Fruit fly (Drosophila melanogaster) whole organism, embryonic: Measurements from ENCODE around the gene ps.
A peak's percentile ranks its signal among the peaks of the same experiment; 100 is the strongest.

Source experiments
- B-H1 ChIP-seq: fragments of 200-800 bp; sonication (Bioruptor generic); IDR thresholded peaks from 3 replicates; pipeline ENCODE4 v1.3.6; 2022; ENCODE audit warnings: missing biosample characterization, missing genetic modification characterization
- CG11247 ChIP-seq: fragments of 200-800 bp; sonication (Bioruptor generic); IDR thresholded peaks from 2 replicates; pipeline ENCODE4 v1.3.6; 2022; ENCODE audit warnings: missing biosample characterization, missing genetic modification characterization
- CG12744 ChIP-seq: fragments of 200-800 bp; sonication (Bioruptor generic); optimal IDR thresholded peaks from 2 replicates; lab custom pipeline; 2016; ENCODE audit warnings: missing biosample characterization, missing genetic modification characterization
- CG16863 ChIP-seq: fragments of 200-800 bp; sonication (Bioruptor generic); optimal IDR thresholded peaks from 3 replicates; lab custom pipeline; 2016; ENCODE audit warnings: missing biosample characterization, missing genetic modification characterization
- GATAe ChIP-seq: fragments of 200-800 bp; sonication (Bioruptor generic); conservative IDR thresholded peaks from 2 replicates; pipeline ENCODE4 v1.3.6; 2022; ENCODE audit warnings: missing biosample characterization, missing genetic modification characterization
- Ssrp ChIP-seq: fragments of 200-800 bp; sonication (Bioruptor generic); optimal IDR thresholded peaks from 2 replicates; lab custom pipeline; 2018; ENCODE audit warnings: missing biosample characterization, mild to moderate bottlenecking, missing genetic modification characterization, moderate library complexity
- abd-A ChIP-seq: fragments of 200-800 bp; sonication (Bioruptor generic); optimal IDR thresholded peaks from 3 replicates; lab custom pipeline; 2019; ENCODE audit warnings: missing biosample characterization, mild to moderate bottlenecking, missing genetic modification characterization, moderate library complexity
- ato ChIP-seq: fragments of 200-800 bp; sonication (Bioruptor generic); IDR thresholded peaks from 2 replicates; pipeline ENCODE4 v1.3.6; 2022; ENCODE audit warnings: missing biosample characterization, missing genetic modification characterization; ENCODE audit not compliant: partially characterized antibody
- bab2 ChIP-seq: fragments of 200-800 bp; sonication (Bioruptor generic); optimal IDR thresholded peaks from 2 replicates; lab custom pipeline; 2016; ENCODE audit warnings: missing biosample characterization, missing genetic modification characterization
- ewg ChIP-seq: fragments of 200-800 bp; sonication (Bioruptor generic); optimal IDR thresholded peaks from 3 replicates; lab custom pipeline; 2017; ENCODE audit warnings: mild to moderate bottlenecking, missing biosample characterization, missing genetic modification reagents, missing genetic modification characterization
- fd64A ChIP-seq: fragments of 200-800 bp; sonication (Bioruptor generic); optimal IDR thresholded peaks from 3 replicates; lab custom pipeline; 2018; ENCODE audit warnings: missing biosample characterization, mild to moderate bottlenecking, missing genetic modification characterization
- psq ChIP-seq: fragments of 200-800 bp; sonication (Bioruptor generic); optimal IDR thresholded peaks from 2 replicates; lab custom pipeline; 2017; ENCODE audit warnings: missing biosample characterization, missing genetic modification characterization

DNA sequence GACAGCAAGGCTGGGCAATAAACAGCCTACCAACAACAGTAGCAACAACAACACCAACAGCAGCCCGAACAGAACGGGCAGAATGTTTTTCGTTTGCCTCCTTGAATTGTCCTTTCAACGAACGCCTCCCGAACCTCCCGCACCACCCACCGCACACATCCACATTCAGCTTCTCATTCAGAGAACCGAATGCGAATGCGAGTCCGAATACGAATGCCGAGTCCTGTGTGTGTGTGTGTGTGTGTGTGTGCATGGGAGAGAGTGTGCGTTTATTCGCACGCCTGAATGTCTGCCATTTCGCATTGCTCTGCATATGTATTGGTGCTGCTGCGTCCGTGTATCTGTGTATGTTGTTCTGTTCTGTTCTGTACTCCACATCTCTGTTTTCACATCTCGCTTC lies 70.8 kb downstream of the ps start:
- no peak for TF ChIP-seq CG12744 (GFP tag; lab: Kevin White, UChicago)
- no peak for TF ChIP-seq B-H1 (GFP tag; lab: Robert Waterston, UW)
- no peak for TF ChIP-seq fd64A (GFP tag; lab: Kevin White, UChicago)
- no peak for TF ChIP-seq ewg (GFP tag; lab: Kevin White, UChicago)
- TF ChIP-seq Ssrp = no peak
- no peak for TF ChIP-seq ato
- TF ChIP-seq abd-A = peak; percentile 92
- no peak for TF ChIP-seq CG11247 (GFP tag; lab: Robert Waterston, UW)
- TF ChIP-seq psq = no peak
- no peak for TF ChIP-seq bab2 (GFP tag; lab: Kevin White, UChicago)
- TF ChIP-seq GATAe (GFP tag; lab: Robert Waterston, UW) = no peak
- no peak for TF ChIP-seq CG16863
